Fruit fly (Drosophila melanogaster) whole organism, embryonic: ENCODE results near the gene CG46244.

Source experiments
- CG12104 ChIP-seq: fragments of 200-800 bp; sonication (Bioruptor generic); optimal IDR thresholded peaks from 3 replicates; lab custom pipeline; 2016; ENCODE audit warnings: missing biosample characterization, missing genetic modification characterization
- Elba2 ChIP-seq: fragments of 200-800 bp; sonication (Bioruptor generic); optimal IDR thresholded peaks from 3 replicates; lab custom pipeline; 2016; ENCODE audit warnings: missing biosample characterization, missing genetic modification characterization
- Mad ChIP-seq: fragments of 200-800 bp; sonication (Bioruptor generic); optimal IDR thresholded peaks from 2 replicates; lab custom pipeline; 2016; ENCODE audit warnings: missing biosample characterization, missing genetic modification characterization
- Nf-YC ChIP-seq: fragments of 200-800 bp; optimal IDR thresholded peaks from 3 replicates; lab custom pipeline; 2019; ENCODE audit warnings: missing biosample characterization, mild to moderate bottlenecking, missing genetic modification characterization, moderate library complexity
- amos ChIP-seq: fragments of 200-800 bp; sonication (Bioruptor generic); IDR thresholded peaks from 2 replicates; pipeline ENCODE4 v1.3.6; 2022; ENCODE audit warnings: missing biosample characterization, missing genetic modification characterization; ENCODE audit not compliant: partially characterized antibody
- br ChIP-seq: fragments of >200 bp; optimal IDR thresholded peaks from 2 replicates; lab custom pipeline; 2017
- btn ChIP-seq: fragments of 200-800 bp; sonication (Bioruptor generic); optimal IDR thresholded peaks from 2 replicates; lab custom pipeline; 2016; ENCODE audit warnings: missing biosample characterization, missing genetic modification characterization
- emc ChIP-seq: fragments of 200-800 bp; sonication (Bioruptor generic); optimal IDR thresholded peaks from 2 replicates; lab custom pipeline; 2016; ENCODE audit warnings: missing biosample characterization, missing genetic modification characterization
- pan ChIP-seq, 4 experiments: fragments of >200 bp in 3 of 4; fragments of 200-800 bp in 1 of 4; sonication (Bioruptor generic) in 1 of 4; optimal IDR thresholded peaks in 3 of 4; IDR thresholded peaks in 1 of 4; 2 replicates each; pipeline versions ENCODE4 v1.3.6 to Lab custom; 2017 to 2022; ENCODE audit warnings: missing biosample characterization in 2 of 4, missing genetic modification characterization in 2 of 4, mixed read lengths in 1 of 4
- sim ChIP-seq: fragments of 200-800 bp; sonication (Bioruptor generic); IDR thresholded peaks from 2 replicates; pipeline ENCODE4 v1.3.6; 2022; ENCODE audit warnings: missing biosample characterization, missing genetic modification characterization
- sima ChIP-seq: fragments of 200-800 bp; sonication (Bioruptor generic); optimal IDR thresholded peaks from 2 replicates; lab custom pipeline; 2016; ENCODE audit warnings: missing biosample characterization, missing genetic modification characterization
- z ChIP-seq: fragments of 200-800 bp; sonication (Bioruptor generic); IDR thresholded peaks from 3 replicates; pipeline ENCODE4 v1.3.6; 2022; ENCODE audit warnings: missing biosample characterization, missing genetic modification characterization

dm6 chr2L:19574364-19574763 is 32.0 kb upstream of the CG46244 start:
- TF ChIP-seq amos (GFP tag; lab: Robert Waterston, UW) (no peak), pan (optimal IDR thresholded peaks at IDR 0.05; lab: Kevin White, UChicago) (no peak), pan (GFP tag; optimal IDR thresholded peaks at IDR 0.05 in 1 of 2, IDR thresholded peaks at IDR 0.05 in 1 of 2) (no peak), Nf-YC (no peak), Mad (GFP tag; lab: Kevin White, UChicago) (no peak), emc (GFP tag; lab: Kevin White, UChicago) (no peak), z (no peak), br (lab: Kevin White, UChicago) (no peak), sima (GFP tag; lab: Kevin White, UChicago) (no peak), btn (GFP tag; lab: Kevin White, UChicago) (no peak), Elba2 (GFP tag; lab: Kevin White, UChicago) (no peak), sim (GFP tag; lab: Robert Waterston, UW) (no peak), CG12104 (GFP tag; lab: Kevin White, UChicago) (no peak)
